Fruit fly (Drosophila melanogaster) whole organism, prepupa: ENCODE measurements around the gene Droj2.

Experiments
- CG31627 ChIP-seq: fragments of 200-800 bp; sonication (Bioruptor generic); optimal IDR thresholded peaks from 3 replicates; lab custom pipeline; 2016; ENCODE audit warnings: missing biosample characterization, missing genetic modification characterization
- CG4318 ChIP-seq: fragments of 200-800 bp; sonication (Bioruptor generic); optimal IDR thresholded peaks from 3 replicates; lab custom pipeline; 2017; ENCODE audit warnings: missing biosample characterization, mild to moderate bottlenecking, missing genetic modification characterization
- CG7368 ChIP-seq: fragments of 200-800 bp; sonication (Bioruptor generic); optimal IDR thresholded peaks from 3 replicates; lab custom pipeline; 2016; ENCODE audit warnings: missing biosample characterization, missing genetic modification characterization
- CG8119 ChIP-seq: fragments of 200-800 bp; sonication (Bioruptor generic); IDR thresholded peaks from 3 replicates; pipeline ENCODE4 v1.3.6; 2022; ENCODE audit warnings: missing biosample characterization, missing genetic modification characterization
- Gug ChIP-seq: fragments of 200-800 bp; sonication (Bioruptor generic); IDR thresholded peaks from 2 replicates; pipeline ENCODE4 v1.3.6; 2022; ENCODE audit warnings: missing biosample characterization, missing genetic modification characterization
- Smox ChIP-seq: fragments of 200-800 bp; sonication (Bioruptor generic); optimal IDR thresholded peaks from 3 replicates; lab custom pipeline; 2016; ENCODE audit warnings: missing biosample characterization, missing genetic modification characterization
- pdm3 ChIP-seq: fragments of 200-800 bp; sonication (Bioruptor generic); optimal IDR thresholded peaks from 3 replicates; lab custom pipeline; 2016; ENCODE audit warnings: missing biosample characterization, missing genetic modification characterization

dm6 chr3R:13382656-13383142 is 793 bp downstream of the Droj2 start:
- TF ChIP-seq CG8119 (no peak), Gug (no peak), CG7368 (GFP tag; lab: Kevin White, UChicago) (no peak), CG31627 (no peak), CG4318 (GFP tag; lab: Kevin White, UChicago) (no peak), pdm3 (GFP tag; lab: Kevin White, UChicago) (no peak), Smox (GFP tag; lab: Kevin White, UChicago) (no peak)
